Fruit fly (Drosophila melanogaster): ENCODE results near the gene RecQ5.

DNA sequence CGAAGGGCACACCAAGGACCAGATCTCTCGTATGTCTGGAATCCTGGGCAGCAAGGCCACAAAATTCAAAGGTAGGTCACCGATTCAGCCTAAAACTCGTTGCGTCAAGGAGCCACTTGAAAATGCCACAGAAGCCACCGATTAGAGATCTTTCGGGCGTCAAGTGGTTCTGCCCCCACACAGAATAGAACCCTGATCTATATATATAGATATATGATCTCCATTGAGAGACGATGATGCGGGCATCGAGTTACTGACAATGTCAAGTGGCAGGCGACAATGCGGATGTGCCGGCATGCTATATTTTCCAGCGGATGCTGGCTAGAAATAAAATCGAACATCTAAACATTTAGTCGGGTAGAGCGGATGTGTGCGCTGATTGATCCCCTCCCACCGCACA is 32.5 kb upstream of the RecQ5 start:
- no peak for TF ChIP-seq brk (GFP tag; optimal IDR thresholded peaks at IDR 0.05)
- TF ChIP-seq Hr83 (GFP tag; optimal IDR thresholded peaks at IDR 0.05; ENCODE audit: poor library complexity, severe bottlenecking): no peak
- no peak for TF ChIP-seq Myc (optimal IDR thresholded peaks at IDR 0.05)
- no peak for TF ChIP-seq Abd-B (GFP tag; optimal IDR thresholded peaks at IDR 0.05)
- no peak for TF ChIP-seq GATAd (GFP tag; optimal IDR thresholded peaks at IDR 0.05)

Data from whole organism, wandering third instar larva.